Worm (Caenorhabditis elegans): ENCODE data around the gene Y46H3C.7.

DNA sequence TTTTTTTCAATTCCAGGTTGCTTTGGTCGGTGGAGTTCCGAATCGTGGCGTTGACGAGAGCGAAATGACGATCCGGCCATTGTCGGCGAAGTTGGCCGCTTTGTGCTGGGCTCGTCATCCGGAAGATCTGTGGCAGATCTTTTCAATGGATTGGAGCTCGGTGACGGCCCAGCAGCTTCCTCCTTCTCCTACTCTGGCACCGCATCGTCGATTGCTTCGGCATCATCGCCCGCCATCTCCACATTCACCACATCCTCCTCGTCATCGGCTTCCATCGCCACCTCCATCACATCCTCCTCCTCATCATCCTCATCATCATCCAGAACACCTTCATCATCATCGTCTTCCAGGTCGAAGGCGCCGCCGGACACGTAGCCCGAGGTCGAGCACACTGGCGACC, 4.6 kb upstream of the Y46H3C.7 start:
- no peak for TF ChIP-seq lin-13 (GFP tag; optimal IDR thresholded peaks at IDR 0.05)
- TF ChIP-seq rnt-1 (tag; optimal IDR thresholded peaks at IDR 0.05) = no peak
- TF ChIP-seq skn-1 (tag; optimal IDR thresholded peaks at IDR 0.05) = no peak
- TF ChIP-seq xbp-1 (tag; optimal IDR thresholded peaks at IDR 0.05) = no peak
- TF ChIP-seq pag-3 (tag; optimal IDR thresholded peaks at IDR 0.05; ENCODE audit: borderline replicate concordance, insufficient read depth) = no peak
- TF ChIP-seq ceh-90 (tag; optimal IDR thresholded peaks at IDR 0.05) = no peak
- no peak for TF ChIP-seq unc-130 (tag; optimal IDR thresholded peaks at IDR 0.05)
- TF ChIP-seq jun-1 (tag; optimal IDR thresholded peaks at IDR 0.05) = no peak
- TF ChIP-seq nhr-76 (tag; optimal IDR thresholded peaks at IDR 0.05) = no peak
- TF ChIP-seq pqm-1 (tag; optimal IDR thresholded peaks at IDR 0.05) = no peak
- no peak for TF ChIP-seq dsc-1 (tag; optimal IDR thresholded peaks at IDR 0.05)
- no peak for TF ChIP-seq nhr-19 (GFP tag; conservative IDR thresholded peaks at IDR 0.05)

Data from whole organism, L1 larva.